Worm (Caenorhabditis elegans) whole organism, L4 larva: ENCODE results near the gene W04H10.6.
A peak's percentile ranks its signal among the peaks of the same experiment; 100 is the strongest.

Experiments
- D1046.2 ChIP-seq: fragments of 200-800 bp; sonication (Bioruptor generic); IDR thresholded peaks from 2 replicates; pipeline ENCODE4 v1.3.6; 2022; ENCODE audit warnings: missing genetic modification characterization, missing compliant biosample characterization
- F37D6.2 ChIP-seq: sonication (generic microtip); optimal IDR thresholded peaks from 2 replicates; lab custom pipeline; 2016; ENCODE audit warnings: mild to moderate bottlenecking, missing genetic modification characterization, missing compliant biosample characterization
- F44E2.7 ChIP-seq: fragments of 200-800 bp; sonication (Bioruptor generic); IDR thresholded peaks from 2 replicates; pipeline ENCODE4 v2.1.2; 2022; ENCODE audit warnings: missing genetic modification characterization, missing compliant biosample characterization
- R02D3.7 ChIP-seq: fragments of 150-350 bp; sonication (generic microtip); optimal IDR thresholded peaks from 3 replicates; lab custom pipeline; 2014; ENCODE audit warnings: missing biosample characterization, missing genetic modification characterization
- Y48G9A.11 ChIP-seq: fragments of 200-800 bp; sonication (Bioruptor generic); IDR thresholded peaks from 2 replicates; pipeline ENCODE4 v1.3.6; 2022; ENCODE audit warnings: missing genetic modification reagents, missing genetic modification characterization, missing compliant biosample characterization
- ZK337.2 ChIP-seq: fragments of 200-800 bp; sonication (Bioruptor generic); IDR thresholded peaks from 2 replicates; pipeline ENCODE4 v1.3.6; 2022; ENCODE audit warnings: missing genetic modification reagents, missing genetic modification characterization, missing compliant biosample characterization
- aha-1 ChIP-seq: fragments of 150-350 bp; peaks from one replicate; lab custom pipeline; 2014; ENCODE audit warnings: missing biosample characterization, missing genetic modification characterization
- ama-1 ChIP-seq: fragments of 150-350 bp; optimal IDR thresholded peaks from 2 replicates; lab custom pipeline; 2014; ENCODE audit warnings: inconsistent platforms, mixed read lengths
- arid-1 ChIP-seq: fragments of 200-800 bp; sonication (Bioruptor generic); conservative IDR thresholded peaks from 2 replicates; pipeline ENCODE4 v1.3.6; 2022; ENCODE audit warnings: missing genetic modification reagents, missing genetic modification characterization, missing compliant biosample characterization
- attf-4 ChIP-seq: sonication (generic microtip); optimal IDR thresholded peaks from 3 replicates; lab custom pipeline; 2017; ENCODE audit warnings: missing biosample characterization, missing genetic modification characterization
- ceh-82 ChIP-seq: sonication (generic microtip); optimal IDR thresholded peaks from 2 replicates; lab custom pipeline; 2017; ENCODE audit warnings: missing biosample characterization, missing genetic modification characterization
- ctbp-1 ChIP-seq: fragments of 200-800 bp; sonication (Bioruptor generic); IDR thresholded peaks from 2 replicates; pipeline ENCODE4 v1.3.6; 2022; ENCODE audit warnings: missing genetic modification reagents, missing genetic modification characterization, missing compliant biosample characterization
- daf-12 ChIP-seq: fragments of 150-350 bp; optimal IDR thresholded peaks from 2 replicates; lab custom pipeline; 2014; ENCODE audit warnings: missing biosample characterization, missing genetic modification reagents, missing genetic modification characterization
- daf-16 ChIP-seq, 3 experiments: sonication (generic microtip); optimal IDR thresholded peaks; 2 replicates each; lab custom pipeline; 2016 to 2017; ENCODE audit warnings: missing genetic modification characterization in 3 of 3, missing genetic modification reagents in 3 of 3, mild to moderate bottlenecking in 2 of 3, missing compliant biosample characterization in 2 of 3, missing biosample characterization in 1 of 3, moderate library complexity in 1 of 3
- daf-8 ChIP-seq: fragments of 200-800 bp; sonication (Bioruptor generic); IDR thresholded peaks from 2 replicates; pipeline ENCODE4 v1.3.6; 2022; ENCODE audit warnings: missing genetic modification characterization, missing compliant biosample characterization
- dmd-6 ChIP-seq: fragments of 200-800 bp; sonication (Bioruptor generic); IDR thresholded peaks from 2 replicates; pipeline ENCODE4 v1.3.6; 2022; ENCODE audit warnings: missing genetic modification reagents, missing genetic modification characterization, missing compliant biosample characterization
- dmd-9 ChIP-seq: fragments of 200-800 bp; sonication (Bioruptor generic); IDR thresholded peaks from 2 replicates; pipeline ENCODE4 v1.3.6; 2022; ENCODE audit warnings: missing genetic modification reagents, missing genetic modification characterization, missing compliant biosample characterization
- dve-1 ChIP-seq: sonication (generic microtip); optimal IDR thresholded peaks from 2 replicates; lab custom pipeline; 2017; ENCODE audit warnings: antibody characterized with exemption, mild to moderate bottlenecking, missing genetic modification characterization, missing compliant biosample characterization; ENCODE audit not compliant: insufficient read depth
- gei-8 ChIP-seq: fragments of 200-800 bp; sonication (Bioruptor generic); optimal IDR thresholded peaks from 2 replicates; lab custom pipeline; 2018; ENCODE audit warnings: mild to moderate bottlenecking, missing genetic modification characterization, missing compliant biosample characterization
- hif-1 ChIP-seq, 2 experiments: sonication (generic microtip); optimal IDR thresholded peaks; 2 replicates each; lab custom pipeline; 2016 to 2017; ENCODE audit warnings: missing compliant biosample characterization in 2 of 2, missing genetic modification characterization in 2 of 2, missing genetic modification reagents in 2 of 2, missing genotype in 2 of 2, mild to moderate bottlenecking in 1 of 2
- hlh-11 ChIP-seq: fragments of 200-800 bp; sonication (Bioruptor generic); optimal IDR thresholded peaks from 2 replicates; lab custom pipeline; 2018; ENCODE audit warnings: mild to moderate bottlenecking, missing genetic modification characterization, missing compliant biosample characterization
- hlh-30 ChIP-seq: sonication (generic microtip); optimal IDR thresholded peaks from 2 replicates; lab custom pipeline; 2017; ENCODE audit warnings: antibody characterized with exemption, mild to moderate bottlenecking, missing genetic modification characterization, missing compliant biosample characterization; ENCODE audit not compliant: insufficient read depth
- hmg-1.1 ChIP-seq: fragments of 200-800 bp; sonication (Bioruptor generic); IDR thresholded peaks from 2 replicates; pipeline ENCODE4 v1.3.6; 2022; ENCODE audit warnings: missing genetic modification reagents, missing genetic modification characterization, missing compliant biosample characterization
- lin-1 ChIP-seq: fragments of 200-800 bp; sonication (Bioruptor generic); IDR thresholded peaks from 2 replicates; pipeline ENCODE4 v1.3.6; 2022; ENCODE audit warnings: missing genetic modification reagents, missing genetic modification characterization, missing compliant biosample characterization
- lin-39 ChIP-seq: fragments of 150-350 bp; optimal IDR thresholded peaks from 2 replicates; lab custom pipeline; 2014; ENCODE audit warnings: missing biosample characterization, missing genetic modification reagents, missing genetic modification characterization
- madf-5 ChIP-seq, 2 experiments: fragments of 200-800 bp; sonication (Bioruptor generic); IDR thresholded peaks; 2 replicates each; pipeline ENCODE4 v1.3.6; 2022; ENCODE audit warnings: missing compliant biosample characterization in 2 of 2, missing genetic modification characterization in 2 of 2
- mdt-29 ChIP-seq: fragments of 200-800 bp; sonication (Bioruptor generic); IDR thresholded peaks from 2 replicates; pipeline ENCODE4 v1.3.6; 2022; ENCODE audit warnings: missing genetic modification reagents, missing genetic modification characterization, missing compliant biosample characterization
- mep-1 ChIP-seq: fragments of 150-350 bp; sonication (generic microtip); optimal IDR thresholded peaks from 3 replicates; lab custom pipeline; 2014; ENCODE audit warnings: missing biosample characterization, missing genetic modification characterization
- mes-2 ChIP-seq: sonication (generic microtip); optimal IDR thresholded peaks from 2 replicates; lab custom pipeline; 2016; ENCODE audit warnings: missing genotype, mild to moderate bottlenecking, missing genetic modification characterization, missing compliant biosample characterization; ENCODE audit not compliant: poor library complexity, severe bottlenecking
- mxl-2 ChIP-seq: fragments of 200-800 bp; sonication (Bioruptor generic); conservative IDR thresholded peaks from 2 replicates; pipeline ENCODE4 v1.3.6; 2022; ENCODE audit warnings: missing genetic modification reagents, missing genetic modification characterization, missing compliant biosample characterization
- mxl-3 ChIP-seq: fragments of 200-800 bp; sonication (Bioruptor generic); optimal IDR thresholded peaks from 2 replicates; lab custom pipeline; 2018; ENCODE audit warnings: mild to moderate bottlenecking, missing genetic modification characterization, missing compliant biosample characterization
- nhr-10 ChIP-seq: fragments of 150-350 bp; optimal IDR thresholded peaks from 2 replicates; lab custom pipeline; 2014; ENCODE audit warnings: missing biosample characterization, missing genetic modification characterization
- nhr-237 ChIP-seq: sonication (generic microtip); optimal IDR thresholded peaks from 2 replicates; lab custom pipeline; 2017; ENCODE audit warnings: missing biosample characterization, missing genetic modification characterization
- nhr-25 ChIP-seq: sonication (generic microtip); optimal IDR thresholded peaks from 2 replicates; lab custom pipeline; 2017; ENCODE audit warnings: missing genetic modification characterization, mild to moderate bottlenecking, missing compliant biosample characterization, antibody characterized with exemption, moderate library complexity, borderline replicate concordance; ENCODE audit not compliant: insufficient read depth
- nhr-28 ChIP-seq: fragments of 150-350 bp; optimal IDR thresholded peaks from 2 replicates; lab custom pipeline; 2014; ENCODE audit warnings: missing biosample characterization, missing genetic modification characterization
- nhr-41 ChIP-seq: fragments of 200-800 bp; sonication (Bioruptor generic); IDR thresholded peaks from 2 replicates; pipeline ENCODE4 v1.3.6; 2022; ENCODE audit warnings: missing genetic modification reagents, missing genetic modification characterization, missing compliant biosample characterization
- nhr-48 ChIP-seq: sonication (generic microtip); optimal IDR thresholded peaks from 2 replicates; lab custom pipeline; 2016; ENCODE audit warnings: mild to moderate bottlenecking, missing genetic modification characterization, missing compliant biosample characterization
- nhr-76 ChIP-seq: fragments of 150-350 bp; optimal IDR thresholded peaks from 2 replicates; lab custom pipeline; 2014; ENCODE audit warnings: missing biosample characterization, missing genetic modification characterization
- pha-4 ChIP-seq, 2 experiments: fragments of 150-350 bp in 1 of 2; fragments of 200-800 bp in 1 of 2; sonication (Bioruptor generic) in 1 of 2; IDR thresholded peaks in 1 of 2; optimal IDR thresholded peaks in 1 of 2; 2 replicates each; pipeline versions ENCODE4 v1.3.6 to Lab custom; 2014 to 2022; ENCODE audit warnings: missing genetic modification characterization in 2 of 2, missing genetic modification reagents in 2 of 2, missing biosample characterization in 1 of 2, missing compliant biosample characterization in 1 of 2
- php-3 ChIP-seq: fragments of 200-800 bp; sonication (Bioruptor generic); IDR thresholded peaks from 2 replicates; pipeline ENCODE4 v1.3.6; 2022; ENCODE audit warnings: missing genetic modification reagents, missing genetic modification characterization, missing compliant biosample characterization
- pqm-1 ChIP-seq: sonication (generic microtip); optimal IDR thresholded peaks from 2 replicates; lab custom pipeline; 2017; ENCODE audit warnings: missing biosample characterization, missing genetic modification characterization
- rbr-2 ChIP-seq: sonication (generic microtip); optimal IDR thresholded peaks from 2 replicates; lab custom pipeline; 2016; ENCODE audit warnings: missing genotype, missing genetic modification characterization, missing compliant biosample characterization
- snpc-4 ChIP-seq: fragments of 150-350 bp; optimal IDR thresholded peaks from 2 replicates; lab custom pipeline; 2014; ENCODE audit warnings: missing biosample characterization, missing genetic modification characterization
- spr-1 ChIP-seq: sonication (generic microtip); optimal IDR thresholded peaks from 2 replicates; lab custom pipeline; 2016; ENCODE audit warnings: mild to moderate bottlenecking, missing genetic modification characterization, missing compliant biosample characterization
- unc-62 ChIP-seq, 3 experiments: fragments of 150-350 bp in 1 of 3; sonication (generic microtip); optimal IDR thresholded peaks in 2 of 3; peaks in 1 of 3; 1 replicate in 1 of 3; 2 replicates in 2 of 3; lab custom pipeline; 2014 to 2017; ENCODE audit warnings: missing biosample characterization in 3 of 3, missing genetic modification characterization in 3 of 3, missing genetic modification reagents in 3 of 3, missing genotype in 1 of 3
- zfp-2 ChIP-seq: sonication (generic microtip); optimal IDR thresholded peaks from 2 replicates; lab custom pipeline; 2016; ENCODE audit warnings: mild to moderate bottlenecking, missing genetic modification characterization, missing compliant biosample characterization
- ztf-7 ChIP-seq: fragments of 150-350 bp; optimal IDR thresholded peaks from 2 replicates; lab custom pipeline; 2014; ENCODE audit warnings: missing biosample characterization, missing genetic modification characterization

Gene W04H10.6

ce11 chrII:624443-624842, 16.2 kb upstream of the W04H10.6 start, which contains the start of gene T04B8.5:
Gene T04B8.5, minus strand, starts transcription at chrII:624543.
- TF ChIP-seq ZK337.2 (no peak), aha-1 (tag; lab: Kevin White, UChicago) (peak; percentile 55)

ce11 chrII:622478-622877, 14.2 kb upstream of the W04H10.6 start:
- peak; percentile 24 for TF ChIP-seq dve-1
- peak; percentile 65 for TF ChIP-seq hmg-1.1 (GFP tag; lab: Robert Waterston, UW)
- no peak for TF ChIP-seq nhr-10 (tag; lab: Kevin White, UChicago)
- peak; percentile 1 for TF ChIP-seq mep-1 (tag; lab: Kevin White, UChicago)
- peak; percentile 46 for TF ChIP-seq mes-2 (tag; lab: Kevin White, UChicago)
- no peak for TF ChIP-seq lin-1 (GFP tag; lab: Robert Waterston, UW)
- TF ChIP-seq nhr-28 (tag; lab: Kevin White, UChicago), result peak; percentile 27
- TF ChIP-seq hlh-30, result peak; percentile 12
- peak; percentile 47; the same call in 1 of the 2 replicates for TF ChIP-seq dmd-6 (GFP tag; lab: Robert Waterston, UW)
- no peak for TF ChIP-seq pha-4 (GFP tag; IDR thresholded peaks at IDR 0.05; lab: Robert Waterston, UW)
- no peak for TF ChIP-seq pha-4 (tag; optimal IDR thresholded peaks at IDR 0.05; lab: Kevin White, UChicago)
- TF ChIP-seq unc-62 (GFP tag; optimal IDR thresholded peaks at IDR 0.05 in 1 of 2; lab: Kevin White, UChicago), result peak in 1 of 2 experiments; percentile 54
- TF ChIP-seq unc-62 (tag; optimal IDR thresholded peaks at IDR 0.05; lab: Kevin White, UChicago), result no peak
- no peak for TF ChIP-seq daf-16 (GFP tag; optimal IDR thresholded peaks at IDR 0.05; lab: Kevin White, UChicago)
- peak; percentile 39 for TF ChIP-seq daf-16 (tag; optimal IDR thresholded peaks at IDR 0.05; lab: Kevin White, UChicago)
- peak; percentile 29 for TF ChIP-seq hlh-11 (tag; lab: Kevin White, UChicago)
- no peak for TF ChIP-seq spr-1

DNA sequence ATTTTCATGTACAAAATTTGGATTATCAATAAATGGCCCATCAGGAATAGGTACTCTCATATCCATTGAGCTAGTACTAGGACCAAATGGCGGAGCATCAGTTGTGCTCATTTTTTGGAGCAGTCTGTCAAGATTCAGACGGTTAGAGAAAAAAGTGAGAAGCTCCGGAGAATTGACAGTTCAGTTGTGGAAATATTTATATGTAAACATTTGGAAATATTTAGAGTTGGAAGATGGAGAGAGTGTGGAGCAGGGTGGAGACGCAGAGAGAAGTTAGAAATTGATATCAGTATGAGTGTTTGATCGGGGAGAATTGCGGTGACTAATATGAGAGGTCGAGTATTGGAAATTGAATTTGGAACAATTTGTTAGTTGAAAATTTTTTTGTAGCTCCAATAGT, 12.9 kb upstream of the W04H10.6 start:
- TF ChIP-seq mxl-2 (no peak), Y48G9A.11 (GFP tag; lab: Robert Waterston, UW) (no peak), lin-39 (tag; lab: Kevin White, UChicago) (no peak), ceh-82 (tag; lab: Kevin White, UChicago) (no peak), mxl-3 (GFP tag; lab: Kevin White, UChicago) (no peak), nhr-25 (tag; lab: Kevin White, UChicago) (no peak), ztf-7 (no peak), daf-8 (GFP tag; lab: Robert Waterston, UW) (no peak), F44E2.7 (GFP tag; lab: Robert Waterston, UW) (no peak), snpc-4 (tag; lab: Kevin White, UChicago) (no peak), dmd-9 (GFP tag; lab: Robert Waterston, UW) (no peak), mdt-29 (GFP tag; lab: Robert Waterston, UW) (no peak), daf-12 (tag; lab: Kevin White, UChicago) (no peak), F37D6.2 (tag; lab: Kevin White, UChicago) (no peak), zfp-2 (no peak), D1046.2 (GFP tag; lab: Robert Waterston, UW) (no peak), arid-1 (no peak), ctbp-1 (GFP tag; lab: Robert Waterston, UW) (no peak), nhr-41 (GFP tag; lab: Robert Waterston, UW) (no peak), php-3 (GFP tag; lab: Robert Waterston, UW) (no peak), hif-1 (tag; optimal IDR thresholded peaks at IDR 0.05; lab: Kevin White, UChicago) (no peak), nhr-237 (tag; lab: Kevin White, UChicago) (no peak), ama-1 (lab: Kevin White, UChicago) (no peak), gei-8 (GFP tag; lab: Kevin White, UChicago) (no peak), attf-4 (tag; lab: Kevin White, UChicago) (no peak), mes-2 (tag; lab: Kevin White, UChicago) (peak; percentile 7), madf-5 (GFP tag; IDR thresholded peaks at IDR 0.05; lab: Robert Waterston, UW) (no peak), nhr-48 (tag; lab: Kevin White, UChicago) (no peak), rbr-2 (tag; lab: Kevin White, UChicago) (no peak), nhr-76 (tag; lab: Kevin White, UChicago) (no peak), R02D3.7 (tag; lab: Kevin White, UChicago) (no peak), pqm-1 (tag; lab: Kevin White, UChicago) (peak; percentile 43)
